Fruit fly (Drosophila melanogaster) whole organism, embryonic: Measurements from ENCODE around the gene Tnpo-SR.

Source experiments
- Aef1 ChIP-seq: fragments of 200-800 bp; sonication (Bioruptor generic); IDR thresholded peaks from 3 replicates; pipeline ENCODE4 v1.3.6; 2022; ENCODE audit warnings: missing biosample characterization, missing genetic modification characterization
- Antp ChIP-seq: fragments of 200-800 bp; sonication (Bioruptor generic); optimal IDR thresholded peaks from 3 replicates; lab custom pipeline; 2016; ENCODE audit warnings: missing biosample characterization, missing genetic modification characterization
- Awh ChIP-seq: fragments of 200-800 bp; sonication (Bioruptor generic); IDR thresholded peaks from 2 replicates; pipeline ENCODE4, ENCODE4 v1.3.6; 2022; ENCODE audit warnings: missing biosample characterization, missing genetic modification characterization
- CG11723 ChIP-seq: fragments of 200-800 bp; sonication (Bioruptor generic); optimal IDR thresholded peaks from 2 replicates; lab custom pipeline; 2017; ENCODE audit warnings: missing biosample characterization, mild to moderate bottlenecking, missing genetic modification characterization
- CG12104 ChIP-seq: fragments of 200-800 bp; sonication (Bioruptor generic); optimal IDR thresholded peaks from 3 replicates; lab custom pipeline; 2016; ENCODE audit warnings: missing biosample characterization, missing genetic modification characterization
- CG12391 ChIP-seq: fragments of 200-800 bp; sonication (Bioruptor generic); optimal IDR thresholded peaks from 3 replicates; lab custom pipeline; 2018; ENCODE audit warnings: missing biosample characterization, mild to moderate bottlenecking, missing genetic modification characterization, moderate library complexity
- CG13123 ChIP-seq: fragments of 200-800 bp; sonication (Bioruptor generic); optimal IDR thresholded peaks from 2 replicates; lab custom pipeline; 2016; ENCODE audit warnings: missing biosample characterization, missing genetic modification characterization
- CG14860 ChIP-seq: fragments of 200-800 bp; sonication (Bioruptor generic); IDR thresholded peaks from 3 replicates; pipeline ENCODE4 v1.3.6; 2022; ENCODE audit warnings: missing biosample characterization, missing genetic modification characterization; ENCODE audit not compliant: partially characterized antibody
- CG15269 ChIP-seq: fragments of 200-800 bp; sonication (Bioruptor generic); optimal IDR thresholded peaks from 2 replicates; lab custom pipeline; 2018; ENCODE audit warnings: missing biosample characterization, mild to moderate bottlenecking, missing genetic modification characterization, moderate library complexity
- CG17385 ChIP-seq: fragments of 200-800 bp; sonication (Bioruptor generic); optimal IDR thresholded peaks from 3 replicates; lab custom pipeline; 2018; ENCODE audit warnings: missing biosample characterization, mild to moderate bottlenecking, missing genetic modification characterization
- CG2116 ChIP-seq: fragments of 200-800 bp; sonication (Bioruptor generic); optimal IDR thresholded peaks from 3 replicates; lab custom pipeline; 2018; ENCODE audit warnings: missing biosample characterization, mild to moderate bottlenecking, missing genetic modification characterization
- CG2120 ChIP-seq: fragments of 200-800 bp; sonication (Bioruptor generic); optimal IDR thresholded peaks from 3 replicates; lab custom pipeline; 2016; ENCODE audit warnings: missing biosample characterization, missing genetic modification characterization
- CG2202 ChIP-seq: fragments of 200-800 bp; sonication (Bioruptor generic); optimal IDR thresholded peaks from 2 replicates; lab custom pipeline; 2018; ENCODE audit warnings: missing biosample characterization, mild to moderate bottlenecking, missing genetic modification characterization
- CG3407 ChIP-seq: fragments of 200-800 bp; sonication (Bioruptor generic); optimal IDR thresholded peaks from 2 replicates; lab custom pipeline; 2018; ENCODE audit warnings: missing biosample characterization, mild to moderate bottlenecking, missing genetic modification characterization
- CG7556 ChIP-seq: fragments of 200-800 bp; sonication (Bioruptor generic); optimal IDR thresholded peaks from 2 replicates; lab custom pipeline; 2017; ENCODE audit warnings: missing biosample characterization, mild to moderate bottlenecking, missing genetic modification characterization
- CG7745 ChIP-seq: fragments of 200-800 bp; sonication (Bioruptor generic); optimal IDR thresholded peaks from 2 replicates; lab custom pipeline; 2018; ENCODE audit warnings: missing biosample characterization, mild to moderate bottlenecking, missing genetic modification characterization, moderate library complexity
- CG8944 ChIP-seq: fragments of 200-800 bp; sonication (Bioruptor generic); optimal IDR thresholded peaks from 3 replicates; lab custom pipeline; 2016; ENCODE audit warnings: missing biosample characterization, missing genetic modification characterization
- CG9932 ChIP-seq: fragments of 200-800 bp; sonication (Bioruptor generic); IDR thresholded peaks from 2 replicates; pipeline ENCODE4 v1.3.6; 2022; ENCODE audit warnings: missing biosample characterization, missing genetic modification characterization
- D ChIP-seq, 2 experiments: fragments of 200-800 bp in 1 of 2; fragments of >200 bp in 1 of 2; sonication (Bioruptor generic) in 1 of 2; optimal IDR thresholded peaks; 2 replicates in 1 of 2; 3 replicates in 1 of 2; lab custom pipeline; 2017; ENCODE audit warnings: mild to moderate bottlenecking in 1 of 2, missing biosample characterization in 1 of 2, missing genetic modification characterization in 1 of 2, missing genetic modification reagents in 1 of 2
- Dll ChIP-seq: fragments of 200-800 bp; sonication (Bioruptor generic); IDR thresholded peaks from 4 replicates; pipeline ENCODE4 v1.3.6; 2022; ENCODE audit warnings: missing biosample characterization, missing genetic modification characterization; ENCODE audit not compliant: partially characterized antibody
- Fer2 ChIP-seq: fragments of 200-800 bp; sonication (Bioruptor generic); optimal IDR thresholded peaks from 2 replicates; lab custom pipeline; 2018; ENCODE audit warnings: missing biosample characterization, mild to moderate bottlenecking, missing genetic modification characterization, moderate library complexity
- GATAe ChIP-seq: fragments of 200-800 bp; sonication (Bioruptor generic); conservative IDR thresholded peaks from 2 replicates; pipeline ENCODE4 v1.3.6; 2022; ENCODE audit warnings: missing biosample characterization, missing genetic modification characterization
- HLH54F ChIP-seq: fragments of 200-800 bp; sonication (Bioruptor generic); optimal IDR thresholded peaks from 3 replicates; lab custom pipeline; 2016; ENCODE audit warnings: missing biosample characterization, missing genetic modification characterization
- Hr39 ChIP-seq: fragments of >200 bp; optimal IDR thresholded peaks from 2 replicates; lab custom pipeline; 2017
- Hsf ChIP-seq: fragments of 200-800 bp; sonication (Bioruptor generic); optimal IDR thresholded peaks from 3 replicates; lab custom pipeline; 2016; ENCODE audit warnings: missing biosample characterization, missing genetic modification characterization
- Mad ChIP-seq: fragments of 200-800 bp; sonication (Bioruptor generic); optimal IDR thresholded peaks from 2 replicates; lab custom pipeline; 2016; ENCODE audit warnings: missing biosample characterization, missing genetic modification characterization
- Max ChIP-seq: fragments of 200-800 bp; sonication (Bioruptor generic); optimal IDR thresholded peaks from 2 replicates; lab custom pipeline; 2016; ENCODE audit warnings: missing biosample characterization, mild to moderate bottlenecking, missing genetic modification characterization
- Meics ChIP-seq: fragments of 200-800 bp; sonication (Bioruptor generic); optimal IDR thresholded peaks from 2 replicates; lab custom pipeline; 2017; ENCODE audit warnings: missing biosample characterization, mild to moderate bottlenecking, missing genetic modification characterization
- Ravus ChIP-seq: fragments of 200-800 bp; sonication (Bioruptor generic); IDR thresholded peaks from 2 replicates; pipeline ENCODE4 v1.3.6; 2022; ENCODE audit warnings: missing biosample characterization, missing genetic modification characterization
- Sox102F ChIP-seq: fragments of 200-800 bp; sonication (Bioruptor generic); optimal IDR thresholded peaks from 2 replicates; lab custom pipeline; 2018; ENCODE audit warnings: missing biosample characterization, mild to moderate bottlenecking, missing genetic modification characterization, moderate library complexity
- Sry-β ChIP-seq: fragments of 200-800 bp; sonication (Bioruptor generic); optimal IDR thresholded peaks from 2 replicates; lab custom pipeline; 2018; ENCODE audit warnings: missing biosample characterization, mild to moderate bottlenecking, missing genetic modification characterization, moderate library complexity
- Stat92E ChIP-seq, 3 experiments: fragments of >200 bp in 2 of 3; fragments of 200-800 bp in 1 of 3; sonication (Bioruptor generic) in 1 of 3; optimal IDR thresholded peaks; 2 replicates each; lab custom pipeline; 2017 to 2019; ENCODE audit warnings: missing biosample characterization in 3 of 3, missing genetic modification characterization in 3 of 3, mild to moderate bottlenecking in 1 of 3, moderate library complexity in 1 of 3
- Xrp1 ChIP-seq: fragments of 200-800 bp; sonication (Bioruptor generic); IDR thresholded peaks from 2 replicates; pipeline ENCODE4 v1.3.6; 2022; ENCODE audit warnings: missing biosample characterization, missing genetic modification characterization
- crol ChIP-seq: fragments of 200-800 bp; sonication (Bioruptor generic); IDR thresholded peaks from 2 replicates; pipeline ENCODE4 v1.3.6; 2022; ENCODE audit warnings: missing biosample characterization, missing genetic modification characterization
- disco-r ChIP-seq: fragments of 200-800 bp; sonication (Bioruptor generic); optimal IDR thresholded peaks from 2 replicates; lab custom pipeline; 2016; ENCODE audit warnings: missing biosample characterization, missing genetic modification characterization
- dmrt99B ChIP-seq: fragments of 200-800 bp; sonication (Bioruptor generic); optimal IDR thresholded peaks from 2 replicates; lab custom pipeline; 2018; ENCODE audit warnings: missing biosample characterization, mild to moderate bottlenecking, missing genetic modification characterization, moderate library complexity
- ems ChIP-seq: fragments of 200-800 bp; sonication (Bioruptor generic); optimal IDR thresholded peaks from 3 replicates; lab custom pipeline; 2016; ENCODE audit warnings: missing biosample characterization, missing genetic modification characterization
- ewg ChIP-seq: fragments of 200-800 bp; sonication (Bioruptor generic); optimal IDR thresholded peaks from 3 replicates; lab custom pipeline; 2017; ENCODE audit warnings: mild to moderate bottlenecking, missing biosample characterization, missing genetic modification reagents, missing genetic modification characterization
- hbn ChIP-seq: fragments of 200-800 bp; sonication (Bioruptor generic); IDR thresholded peaks from 2 replicates; pipeline ENCODE4 v1.3.6; 2022; ENCODE audit warnings: missing biosample characterization, missing genetic modification characterization; ENCODE audit not compliant: partially characterized antibody
- her ChIP-seq: fragments of 200-800 bp; sonication (Bioruptor generic); optimal IDR thresholded peaks from 2 replicates; lab custom pipeline; 2016; ENCODE audit warnings: missing biosample characterization, missing genetic modification characterization
- maf-S ChIP-seq: fragments of 200-800 bp; sonication (Bioruptor generic); optimal IDR thresholded peaks from 2 replicates; lab custom pipeline; 2016; ENCODE audit warnings: missing biosample characterization, missing genetic modification characterization
- nerfin-1 ChIP-seq: fragments of 200-800 bp; sonication (Bioruptor generic); optimal IDR thresholded peaks from 3 replicates; lab custom pipeline; 2019; ENCODE audit warnings: missing biosample characterization, mild to moderate bottlenecking, missing genetic modification characterization, moderate library complexity
- pho ChIP-seq: fragments of 200-800 bp; sonication (Bioruptor generic); optimal IDR thresholded peaks from 2 replicates; lab custom pipeline; 2016; ENCODE audit warnings: missing biosample characterization, missing genetic modification characterization
- salm ChIP-seq: fragments of 200-800 bp; sonication (Bioruptor generic); optimal IDR thresholded peaks from 2 replicates; lab custom pipeline; 2018; ENCODE audit warnings: missing biosample characterization, mild to moderate bottlenecking, missing genetic modification characterization
- sob ChIP-seq: fragments of 200-800 bp; sonication (Bioruptor generic); IDR thresholded peaks from 2 replicates; pipeline ENCODE4 v1.3.6; 2022; ENCODE audit warnings: missing biosample characterization, missing genetic modification characterization
- ssp ChIP-seq: fragments of 200-800 bp; sonication (Bioruptor generic); IDR thresholded peaks from 2 replicates; pipeline ENCODE4 v1.3.6; 2022; ENCODE audit warnings: missing biosample characterization, missing genetic modification characterization
- stc ChIP-seq: fragments of 200-800 bp; sonication (Bioruptor generic); IDR thresholded peaks from 2 replicates; pipeline ENCODE4 v1.3.6; 2022; ENCODE audit warnings: missing biosample characterization, missing genetic modification characterization
- tap ChIP-seq: fragments of 200-800 bp; optimal IDR thresholded peaks from 3 replicates; lab custom pipeline; 2019; ENCODE audit warnings: missing biosample characterization, mild to moderate bottlenecking, missing genetic modification characterization, moderate library complexity
- tgo ChIP-seq: fragments of 200-800 bp; sonication (Bioruptor generic); IDR thresholded peaks from 3 replicates; pipeline ENCODE4 v1.3.6; 2022; ENCODE audit warnings: missing biosample characterization, missing genetic modification characterization
- zf30C ChIP-seq: fragments of 200-800 bp; sonication (Bioruptor generic); optimal IDR thresholded peaks from 3 replicates; lab custom pipeline; 2018; ENCODE audit warnings: missing biosample characterization, mild to moderate bottlenecking, missing genetic modification characterization
- zfh1 ChIP-seq: fragments of 200-800 bp; sonication (Bioruptor generic); IDR thresholded peaks from 3 replicates; pipeline ENCODE4 v1.3.6; 2022; ENCODE audit warnings: missing biosample characterization, missing genetic modification characterization

The Tnpo-SR gene

DNA sequence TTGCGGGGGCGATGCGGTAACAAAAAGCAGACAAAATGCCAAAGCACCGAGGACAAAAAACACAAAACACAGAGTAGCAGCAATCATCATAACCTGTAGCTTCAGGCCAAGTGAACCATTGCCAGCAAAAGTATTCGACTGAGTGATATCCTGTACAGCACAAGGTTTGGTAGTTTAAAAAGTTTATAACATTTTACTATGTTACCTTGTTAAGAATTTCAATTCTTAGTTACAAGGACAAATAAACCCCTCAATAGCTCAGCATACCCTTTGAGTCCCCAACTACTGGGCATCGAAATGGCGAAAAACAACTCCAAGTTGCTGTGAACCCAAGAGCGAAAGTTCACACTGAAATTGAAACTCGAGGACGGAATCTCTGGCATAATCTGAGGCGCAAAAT is 36.6 kb upstream of the Tnpo-SR start (continued):
- TF ChIP-seq salm (tag; lab: Kevin White, UChicago) (no peak), ems (GFP tag; lab: Kevin White, UChicago) (no peak), CG14860 (GFP tag; lab: Robert Waterston, UW) (no peak), CG9932 (peak; percentile 24; the same call in 1 of the 2 replicates), ssp (GFP tag; lab: Robert Waterston, UW) (no peak), Meics (GFP tag; lab: Kevin White, UChicago) (peak; percentile 42), stc (GFP tag; lab: Robert Waterston, UW) (no peak), tgo (GFP tag; lab: Robert Waterston, UW) (peak; percentile 36; the same call in 1 of the 3 replicates), Sry-β (GFP tag; lab: Kevin White, UChicago) (no peak), Awh (GFP tag; lab: Robert Waterston, UW) (no peak), Mad (no peak), Hsf (GFP tag; lab: Kevin White, UChicago) (no peak), CG3407 (GFP tag; lab: Kevin White, UChicago) (no peak), CG12104 (GFP tag; lab: Kevin White, UChicago) (no peak), CG17385 (GFP tag; lab: Kevin White, UChicago) (no peak), nerfin-1 (tag; lab: Kevin White, UChicago) (no peak), Ravus (GFP tag; lab: Robert Waterston, UW) (no peak), Dll (no peak), ewg (GFP tag; lab: Kevin White, UChicago) (no peak), CG2202 (tag; lab: Kevin White, UChicago) (no peak), D (optimal IDR thresholded peaks at IDR 0.05; lab: Kevin White, UChicago) (no peak), D (GFP tag; optimal IDR thresholded peaks at IDR 0.05; lab: Kevin White, UChicago) (no peak), CG2120 (GFP tag; lab: Kevin White, UChicago) (peak; percentile 71), disco-r (GFP tag; lab: Kevin White, UChicago) (no peak), maf-S (GFP tag; lab: Kevin White, UChicago) (no peak), tap (tag; lab: Kevin White, UChicago) (no peak), pho (GFP tag; lab: Kevin White, UChicago) (peak; percentile 13), crol (no peak), CG13123 (GFP tag; lab: Kevin White, UChicago) (no peak), Sox102F (GFP tag; lab: Kevin White, UChicago) (peak; percentile 19), zf30C (GFP tag; lab: Kevin White, UChicago) (no peak), Aef1 (GFP tag; lab: Robert Waterston, UW) (0 out of 3 replicates have a peak, but pooled peaks have one; percentile 12), Antp (GFP tag; lab: Kevin White, UChicago) (peak; percentile 6), Max (GFP tag; lab: Kevin White, UChicago) (no peak), her (GFP tag; lab: Kevin White, UChicago) (no peak), Stat92E (GFP tag; optimal IDR thresholded peaks at IDR 0.05; lab: Kevin White, UChicago) (no peak), CG7745 (tag; lab: Kevin White, UChicago) (no peak), hbn (no peak), CG2116 (GFP tag; lab: Kevin White, UChicago) (no peak), CG8944 (GFP tag; lab: Kevin White, UChicago) (no peak), CG7556 (peak; percentile 11), Xrp1 (GFP tag; lab: Robert Waterston, UW) (no peak), GATAe (GFP tag; lab: Robert Waterston, UW) (no peak), CG11723 (GFP tag; lab: Kevin White, UChicago) (no peak), Hr39 (lab: Kevin White, UChicago) (no peak), Fer2 (no peak), dmrt99B (tag; lab: Kevin White, UChicago) (peak; percentile 30), sob (GFP tag; lab: Robert Waterston, UW) (peak; percentile 52; the same call in 1 of the 2 replicates), HLH54F (GFP tag; lab: Kevin White, UChicago) (no peak), zfh1 (GFP tag; lab: Robert Waterston, UW) (no peak), CG15269 (tag; lab: Kevin White, UChicago) (peak; percentile 26), CG12391 (no peak)
